Fruit fly (Drosophila melanogaster): ENCODE data around the gene Adi1.
A peak's percentile ranks its signal among the peaks of the same experiment; 100 is the strongest.

The Adi1 gene

dm6 chr3L:10666511-10667003, 3.4 kb downstream of the Adi1 start:
- TF ChIP-seq CG4360 (GFP tag; IDR thresholded peaks at IDR 0.05) (peak; percentile 76), cad (GFP tag; optimal IDR thresholded peaks at IDR 0.05) (peak; percentile 15), CG17912 (GFP tag; optimal IDR thresholded peaks at IDR 0.05) (no peak), Ets65A (GFP tag) (peak; percentile 20), kah (GFP tag; optimal IDR thresholded peaks at IDR 0.05) (peak; percentile 70), gcm (GFP tag; optimal IDR thresholded peaks at IDR 0.05) (peak; percentile 95), chm (GFP tag; IDR thresholded peaks at IDR 0.05) (no peak), CG14710 (tag; optimal IDR thresholded peaks at IDR 0.05) (no peak), CG1832 (GFP tag; optimal IDR thresholded peaks at IDR 0.05) (peak; percentile 25), chinmo (GFP tag; IDR thresholded peaks at IDR 0.05; ENCODE audit: partially characterized antibody) (0 out of 4 replicates have a peak, but pooled peaks have one; percentile 14), pros (GFP tag; optimal IDR thresholded peaks at IDR 0.05) (peak; percentile 15), Fer1 (GFP tag; optimal IDR thresholded peaks at IDR 0.05) (no peak), eyg (GFP tag; optimal IDR thresholded peaks at IDR 0.05) (no peak), CG11398 (GFP tag; optimal IDR thresholded peaks at IDR 0.05) (peak; percentile 0), Trl (optimal IDR thresholded peaks at IDR 0.05) (peak; percentile 4 to 16), Trl (GFP tag; optimal IDR thresholded peaks at IDR 0.05) (no peak), cg (GFP tag; optimal IDR thresholded peaks at IDR 0.05) (peak; percentile 43), CG18262 (tag; optimal IDR thresholded peaks at IDR 0.05) (no peak), crol (GFP tag; IDR thresholded peaks at IDR 0.05) (peak; percentile 81), CHES-1-like (GFP tag; optimal IDR thresholded peaks at IDR 0.05) (no peak), psq (GFP tag; optimal IDR thresholded peaks at IDR 0.05) (peak; percentile 45), CG6175 (GFP tag; IDR thresholded peaks at IDR 0.05) (peak; percentile 37; the same call in 1 of the 3 replicates), CG15514 (GFP tag; optimal IDR thresholded peaks at IDR 0.05) (peak; percentile 33), CG15479 (GFP tag; optimal IDR thresholded peaks at IDR 0.05) (peak; percentile 12), otp (GFP tag; IDR thresholded peaks at IDR 0.05) (peak; percentile 42; the same call in 1 of the 3 replicates), CG1233 (GFP tag; optimal IDR thresholded peaks at IDR 0.05) (no peak), CG6791 (GFP tag; IDR thresholded peaks at IDR 0.05; ENCODE audit: partially characterized antibody) (peak; percentile 68; the same call in 2 of the 3 replicates), sens (GFP tag) (peak; percentile 46), Dref (GFP tag; IDR thresholded peaks at IDR 0.05) (no peak), CG5245 (GFP tag; optimal IDR thresholded peaks at IDR 0.05) (peak; percentile 57)

DNA sequence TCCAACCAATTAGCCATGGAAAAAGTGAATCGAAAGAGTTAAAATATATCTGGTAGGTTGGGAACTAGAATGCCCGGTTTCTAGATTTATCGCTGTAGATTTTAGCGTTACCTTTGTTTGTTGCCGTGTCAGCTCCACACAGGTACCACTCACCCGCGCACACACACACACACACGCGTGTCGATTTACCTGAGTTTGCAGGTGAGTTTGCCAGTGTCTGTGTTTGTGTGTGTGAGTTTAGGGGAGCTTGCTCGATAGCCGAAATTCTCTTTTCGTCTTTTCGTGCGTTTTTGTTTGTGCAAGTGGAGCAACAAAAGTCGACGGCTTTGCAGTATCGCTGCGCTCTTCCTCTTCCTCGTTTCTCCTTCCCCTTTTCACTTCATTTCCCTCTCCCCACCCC, 4.2 kb downstream of the Adi1 start:
- no peak for TF ChIP-seq CG2199 (GFP tag; IDR thresholded peaks at IDR 0.05)
- no peak for TF ChIP-seq HLH4C (GFP tag; IDR thresholded peaks at IDR 0.05; ENCODE audit: partially characterized antibody)
- no peak for TF ChIP-seq Meics (GFP tag; optimal IDR thresholded peaks at IDR 0.05)
- TF ChIP-seq cg (GFP tag; optimal IDR thresholded peaks at IDR 0.05), result peak; percentile 77
- TF ChIP-seq chm (GFP tag; IDR thresholded peaks at IDR 0.05), result peak; percentile 39; the same call in 1 of the 2 replicates
- no peak for TF ChIP-seq twi (tag; optimal IDR thresholded peaks at IDR 0.05)
- TF ChIP-seq CG12155 (GFP tag; optimal IDR thresholded peaks at IDR 0.05), result no peak
- TF ChIP-seq CG6765 (GFP tag; optimal IDR thresholded peaks at IDR 0.05), result no peak
- no peak for TF ChIP-seq grn (GFP tag; optimal IDR thresholded peaks at IDR 0.05)
- no peak for TF ChIP-seq CG1647 (GFP tag; optimal IDR thresholded peaks at IDR 0.05)
- no peak for TF ChIP-seq lab (GFP tag; optimal IDR thresholded peaks at IDR 0.05)
- TF ChIP-seq Atf3 (GFP tag; optimal IDR thresholded peaks at IDR 0.05), result no peak
- TF ChIP-seq kah (GFP tag; optimal IDR thresholded peaks at IDR 0.05), result no peak
- peak; percentile 86; the same call in 3 of the 4 replicates for TF ChIP-seq chinmo (GFP tag; IDR thresholded peaks at IDR 0.05; ENCODE audit: partially characterized antibody)
- TF ChIP-seq CG4360 (GFP tag; IDR thresholded peaks at IDR 0.05), result peak; percentile 35; the same call in 1 of the 2 replicates
- peak; percentile 45 for TF ChIP-seq CG17385 (GFP tag; optimal IDR thresholded peaks at IDR 0.05)
- no peak for TF ChIP-seq CG8478 (optimal IDR thresholded peaks at IDR 0.05)
- peak; percentile 67; the same call in 1 of the 2 replicates for TF ChIP-seq crol (GFP tag; IDR thresholded peaks at IDR 0.05)
- TF ChIP-seq ash1 (GFP tag; optimal IDR thresholded peaks at IDR 0.05), result no peak
- no peak for TF ChIP-seq Lim3 (GFP tag; IDR thresholded peaks at IDR 0.05)
- TF ChIP-seq Dip2 (GFP tag; IDR thresholded peaks at IDR 0.05), result no peak
- no peak for TF ChIP-seq CG11398 (GFP tag; optimal IDR thresholded peaks at IDR 0.05)
- no peak for TF ChIP-seq CG3847 (GFP tag; IDR thresholded peaks at IDR 0.05)
- TF ChIP-seq btn (GFP tag; optimal IDR thresholded peaks at IDR 0.05), result no peak
- no peak for TF ChIP-seq Dp (GFP tag; optimal IDR thresholded peaks at IDR 0.05)
- peak; percentile 31; the same call in 1 of the 2 replicates for TF ChIP-seq bbx (GFP tag; IDR thresholded peaks at IDR 0.05; ENCODE audit: partially characterized antibody)
- TF ChIP-seq unc-4 (GFP tag; IDR thresholded peaks at IDR 0.05; ENCODE audit: partially characterized antibody), result no peak
- TF ChIP-seq lmd (GFP tag; IDR thresholded peaks at IDR 0.05), result no peak
